Worm (Caenorhabditis elegans): ENCODE results near the gene C02H6.1.

DNA sequence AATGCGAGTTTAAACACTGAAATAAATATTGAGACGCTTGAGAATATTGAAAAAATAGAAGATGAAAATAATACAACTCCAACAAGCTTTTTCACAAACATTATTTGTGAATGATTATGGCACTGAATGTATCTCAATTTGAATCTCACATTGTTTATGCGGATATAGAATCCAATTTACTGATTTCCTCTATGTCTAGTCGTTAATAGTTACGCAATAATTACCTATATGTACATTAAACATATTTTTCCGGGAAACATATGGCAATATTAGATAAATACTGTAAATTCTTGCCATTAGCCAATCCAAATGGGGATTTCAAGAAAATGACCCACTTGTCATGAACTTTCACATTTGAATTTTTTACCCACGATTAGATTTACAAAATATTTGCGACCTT lies 5.7 kb upstream of the C02H6.1 start, which contains the start of gene srx-9:
- no peak for TF ChIP-seq ZK546.5 (tag; optimal IDR thresholded peaks at IDR 0.05)
- TF ChIP-seq fos-1 (tag; optimal IDR thresholded peaks at IDR 0.05), result no peak
- TF ChIP-seq elt-3 (tag; optimal IDR thresholded peaks at IDR 0.05), result no peak
- no peak for TF ChIP-seq pha-4 (tag; optimal IDR thresholded peaks at IDR 0.05)
- TF ChIP-seq mdl-1 (tag; optimal IDR thresholded peaks at IDR 0.05), result no peak
- TF ChIP-seq pqm-1 (tag; optimal IDR thresholded peaks at IDR 0.05), result no peak
- TF ChIP-seq unc-39 (tag; optimal IDR thresholded peaks at IDR 0.05), result no peak
- TF ChIP-seq nhr-237 (tag; optimal IDR thresholded peaks at IDR 0.05), result no peak
- TF ChIP-seq zag-1 (tag; optimal IDR thresholded peaks at IDR 0.05), result no peak
- no peak for TF ChIP-seq aly-2 (tag; optimal IDR thresholded peaks at IDR 0.05)
- TF ChIP-seq egl-27 (tag; optimal IDR thresholded peaks at IDR 0.05), result no peak
- TF ChIP-seq nhr-12 (tag; optimal IDR thresholded peaks at IDR 0.05), result no peak
- TF ChIP-seq nhr-76 (tag; optimal IDR thresholded peaks at IDR 0.05), result no peak
- no peak for TF ChIP-seq jun-1 (tag; optimal IDR thresholded peaks at IDR 0.05)

Data from whole organism, L3 larva.